Worm (Caenorhabditis elegans): ENCODE results near the gene R01E6.7.

R01E6.7 gene

ce11 chrX:13550890-13551289, 18.9 kb downstream of the R01E6.7 start, which contains the start of gene odr-1:
odr-1 (minus strand) TSS chrX:13550990.
- TF ChIP-seq aly-1 (tag; optimal IDR thresholded peaks at IDR 0.05) = no peak
- no peak for TF ChIP-seq tra-4 (tag; optimal IDR thresholded peaks at IDR 0.05)

- TF ChIP-seq aly-1 (tag; optimal IDR thresholded peaks at IDR 0.05) (no peak), B0310.2 (tag; optimal IDR thresholded peaks at IDR 0.05) (no peak), hmbx-1 (tag; optimal IDR thresholded peaks at IDR 0.05) (no peak), F13C5.2 (tag; optimal IDR thresholded peaks at IDR 0.05) (no peak)
Observed at ce11 chrX:13544544-13545021, 25.2 kb downstream of the R01E6.7 start.

ce11 chrX:13543350-13543749, 26.4 kb downstream of the R01E6.7 start:
- TF ChIP-seq pes-1 (GFP tag; IDR thresholded peaks at IDR 0.05) (no peak), sea-1 (GFP tag; conservative IDR thresholded peaks at IDR 0.05) (no peak), B0310.2 (tag; optimal IDR thresholded peaks at IDR 0.05) (no peak), aly-1 (tag; optimal IDR thresholded peaks at IDR 0.05) (no peak), tbx-37 (GFP tag; conservative IDR thresholded peaks at IDR 0.05) (no peak), hmg-4 (GFP tag; optimal IDR thresholded peaks at IDR 0.05) (no peak), flt-1 (GFP tag; IDR thresholded peaks at IDR 0.05) (no peak), tbx-11 (GFP tag; IDR thresholded peaks at IDR 0.05) (no peak), ama-1 (optimal IDR thresholded peaks at IDR 0.05) (no peak), ceh-13 (GFP tag; optimal IDR thresholded peaks at IDR 0.05) (no peak), hnd-1 (tag; optimal IDR thresholded peaks at IDR 0.05) (no peak)

- no peak for TF ChIP-seq tra-4 (tag; optimal IDR thresholded peaks at IDR 0.05)
- no peak for TF ChIP-seq ets-7 (tag; optimal IDR thresholded peaks at IDR 0.05)
- no peak for TF ChIP-seq aly-1 (tag; optimal IDR thresholded peaks at IDR 0.05)
- no peak for TF ChIP-seq F13C5.2 (tag; optimal IDR thresholded peaks at IDR 0.05)
- no peak for TF ChIP-seq hnd-1 (tag; optimal IDR thresholded peaks at IDR 0.05)
- TF ChIP-seq ceh-36 (tag; optimal IDR thresholded peaks at IDR 0.05) = no peak
- TF ChIP-seq hmbx-1 (tag; optimal IDR thresholded peaks at IDR 0.05) = no peak
- TF ChIP-seq sea-1 (GFP tag; conservative IDR thresholded peaks at IDR 0.05) = no peak
- no peak for TF ChIP-seq flt-1 (GFP tag; IDR thresholded peaks at IDR 0.05)
- TF ChIP-seq scrt-1 (GFP tag; IDR thresholded peaks at IDR 0.05) = no peak
- no peak for TF ChIP-seq tbx-11 (GFP tag; IDR thresholded peaks at IDR 0.05)
- no peak for TF ChIP-seq pes-1 (GFP tag; IDR thresholded peaks at IDR 0.05)
- TF ChIP-seq ama-1 (optimal IDR thresholded peaks at IDR 0.05) = no peak
- TF ChIP-seq tbx-37 (GFP tag; conservative IDR thresholded peaks at IDR 0.05) = no peak
- TF ChIP-seq hmg-4 (GFP tag; optimal IDR thresholded peaks at IDR 0.05) = no peak
- no peak for TF ChIP-seq B0310.2 (tag; optimal IDR thresholded peaks at IDR 0.05)
Observed at ce11 chrX:13542757-13543156, 27.0 kb downstream of the R01E6.7 start.

ce11 chrX:13542236-13542635, 27.5 kb downstream of the R01E6.7 start, which contains the start of gene cah-4:
cah-4 (plus strand) TSS chrX:13542574.
- TF ChIP-seq sea-1 (GFP tag; conservative IDR thresholded peaks at IDR 0.05) (no peak), F13C5.2 (tag; optimal IDR thresholded peaks at IDR 0.05) (no peak), tra-4 (tag; optimal IDR thresholded peaks at IDR 0.05) (no peak), hmbx-1 (tag; optimal IDR thresholded peaks at IDR 0.05) (no peak), tbx-37 (GFP tag; conservative IDR thresholded peaks at IDR 0.05) (no peak), ets-7 (tag; optimal IDR thresholded peaks at IDR 0.05) (no peak), hnd-1 (tag; optimal IDR thresholded peaks at IDR 0.05) (no peak), ama-1 (optimal IDR thresholded peaks at IDR 0.05) (no peak), pes-1 (GFP tag; IDR thresholded peaks at IDR 0.05) (no peak), ceh-36 (tag; optimal IDR thresholded peaks at IDR 0.05) (no peak), flt-1 (GFP tag; IDR thresholded peaks at IDR 0.05) (no peak), B0310.2 (tag; optimal IDR thresholded peaks at IDR 0.05) (no peak), scrt-1 (GFP tag; IDR thresholded peaks at IDR 0.05) (no peak), aly-1 (tag; optimal IDR thresholded peaks at IDR 0.05) (no peak)

ce11 chrX:13541335-13541734, 28.4 kb downstream of the R01E6.7 start:
- no peak for TF ChIP-seq hnd-1 (tag; optimal IDR thresholded peaks at IDR 0.05)
- no peak for TF ChIP-seq aly-1 (tag; optimal IDR thresholded peaks at IDR 0.05)
- TF ChIP-seq hmbx-1 (tag; optimal IDR thresholded peaks at IDR 0.05) = no peak
- TF ChIP-seq tbx-11 (GFP tag; IDR thresholded peaks at IDR 0.05) = no peak
- no peak for TF ChIP-seq tbx-37 (GFP tag; conservative IDR thresholded peaks at IDR 0.05)
- no peak for TF ChIP-seq hmg-4 (GFP tag; optimal IDR thresholded peaks at IDR 0.05)
- TF ChIP-seq ets-7 (tag; optimal IDR thresholded peaks at IDR 0.05) = no peak
- TF ChIP-seq B0310.2 (tag; optimal IDR thresholded peaks at IDR 0.05) = no peak
- no peak for TF ChIP-seq ama-1 (optimal IDR thresholded peaks at IDR 0.05)
- TF ChIP-seq ceh-13 (GFP tag; optimal IDR thresholded peaks at IDR 0.05) = no peak
- TF ChIP-seq tra-4 (tag; optimal IDR thresholded peaks at IDR 0.05) = no peak
- no peak for TF ChIP-seq pes-1 (GFP tag; IDR thresholded peaks at IDR 0.05)
- TF ChIP-seq sea-1 (GFP tag; conservative IDR thresholded peaks at IDR 0.05) = no peak
- TF ChIP-seq F13C5.2 (tag; optimal IDR thresholded peaks at IDR 0.05) = no peak
- no peak for TF ChIP-seq ceh-36 (tag; optimal IDR thresholded peaks at IDR 0.05)
- no peak for TF ChIP-seq flt-1 (GFP tag; IDR thresholded peaks at IDR 0.05)
- no peak for TF ChIP-seq scrt-1 (GFP tag; IDR thresholded peaks at IDR 0.05)

- TF ChIP-seq sea-1 (GFP tag; conservative IDR thresholded peaks at IDR 0.05) (no peak), ceh-36 (tag; optimal IDR thresholded peaks at IDR 0.05) (no peak), hmbx-1 (tag; optimal IDR thresholded peaks at IDR 0.05) (no peak), aly-1 (tag; optimal IDR thresholded peaks at IDR 0.05) (no peak), scrt-1 (GFP tag; IDR thresholded peaks at IDR 0.05) (no peak), flt-1 (GFP tag; IDR thresholded peaks at IDR 0.05) (no peak), F13C5.2 (tag; optimal IDR thresholded peaks at IDR 0.05) (no peak), tbx-37 (GFP tag; conservative IDR thresholded peaks at IDR 0.05) (no peak), ets-7 (tag; optimal IDR thresholded peaks at IDR 0.05) (no peak), tra-4 (tag; optimal IDR thresholded peaks at IDR 0.05) (no peak), hmg-4 (GFP tag; optimal IDR thresholded peaks at IDR 0.05) (no peak), hnd-1 (tag; optimal IDR thresholded peaks at IDR 0.05) (no peak)
Observed at ce11 chrX:13539701-13540100, 30.1 kb downstream of the R01E6.7 start.

- TF ChIP-seq hnd-1 (tag; optimal IDR thresholded peaks at IDR 0.05) (no peak), B0310.2 (tag; optimal IDR thresholded peaks at IDR 0.05) (no peak), tra-4 (tag; optimal IDR thresholded peaks at IDR 0.05) (no peak), hmg-4 (GFP tag; optimal IDR thresholded peaks at IDR 0.05) (no peak), tbx-37 (GFP tag; conservative IDR thresholded peaks at IDR 0.05) (no peak), scrt-1 (GFP tag; IDR thresholded peaks at IDR 0.05) (no peak), ets-7 (tag; optimal IDR thresholded peaks at IDR 0.05) (no peak), sea-1 (GFP tag; conservative IDR thresholded peaks at IDR 0.05) (no peak), ceh-36 (tag; optimal IDR thresholded peaks at IDR 0.05) (no peak), pes-1 (GFP tag; IDR thresholded peaks at IDR 0.05) (no peak), F13C5.2 (tag; optimal IDR thresholded peaks at IDR 0.05) (no peak), flt-1 (GFP tag; IDR thresholded peaks at IDR 0.05) (no peak), tbx-11 (GFP tag; IDR thresholded peaks at IDR 0.05) (no peak), hmbx-1 (tag; optimal IDR thresholded peaks at IDR 0.05) (no peak), ceh-13 (GFP tag; optimal IDR thresholded peaks at IDR 0.05) (no peak), aly-1 (tag; optimal IDR thresholded peaks at IDR 0.05) (no peak), ama-1 (optimal IDR thresholded peaks at IDR 0.05) (no peak)
Observed at ce11 chrX:13536759-13537158, 33.0 kb downstream of the R01E6.7 start, which contains the start of gene R01E6.5. R01E6.5 (plus strand) TSS chrX:13537059.

Measured in whole organism, early embryonic.